Fruit fly (Drosophila melanogaster): ENCODE data around the gene Nep3.

dm6 chrX:20001996-20002395, 40.9 kb downstream of the Nep3 start, which contains the start of gene lky:
- TF ChIP-seq pan (optimal IDR thresholded peaks at IDR 0.05) (no peak), usp (GFP tag; optimal IDR thresholded peaks at IDR 0.05) (no peak), psq (optimal IDR thresholded peaks at IDR 0.05) (no peak), EcR (GFP tag; optimal IDR thresholded peaks at IDR 0.05) (no peak), Dll (optimal IDR thresholded peaks at IDR 0.05) (no peak), CG8478 (optimal IDR thresholded peaks at IDR 0.05) (no peak)

Data from whole organism.